Fruit fly (Drosophila melanogaster): ENCODE results near the gene Gyc89Db.

Gyc89Db gene

dm6 chr3R:16500919-16501851 is 24.3 kb downstream of the Gyc89Db start, which contains the start of gene Decay:
Gene Decay (minus strand): TSS chr3R:16501050.
- no peak for TF ChIP-seq noc (tag; optimal IDR thresholded peaks at IDR 0.05)

- TF ChIP-seq noc (tag; optimal IDR thresholded peaks at IDR 0.05): no peak
Observed at dm6 chr3R:16502595-16503305, 25.8 kb downstream of the Gyc89Db start, which contains the start of gene CG42342. Gene CG42342 (plus strand): TSS chr3R:16502770.

- no peak for TF ChIP-seq noc (tag; optimal IDR thresholded peaks at IDR 0.05)
Observed at dm6 chr3R:16504541-16504940, 27.6 kb downstream of the Gyc89Db start.

dm6 chr3R:16507706-16508105 is 30.8 kb downstream of the Gyc89Db start:
- TF ChIP-seq noc (tag; optimal IDR thresholded peaks at IDR 0.05): no peak

dm6 chr3R:16510128-16510527 is 33.2 kb downstream of the Gyc89Db start:
- no peak for TF ChIP-seq noc (tag; optimal IDR thresholded peaks at IDR 0.05)

dm6 chr3R:16518150-16518662 is 41.3 kb downstream of the Gyc89Db start:
- no peak for TF ChIP-seq noc (tag; optimal IDR thresholded peaks at IDR 0.05)

- no peak for TF ChIP-seq noc (tag; optimal IDR thresholded peaks at IDR 0.05)
Observed at dm6 chr3R:16523395-16523794, 46.5 kb downstream of the Gyc89Db start.

- TF ChIP-seq noc (tag; optimal IDR thresholded peaks at IDR 0.05): no peak
Observed at dm6 chr3R:16524178-16524577, 47.3 kb downstream of the Gyc89Db start.

dm6 chr3R:16524593-16525111 is 47.7 kb downstream of the Gyc89Db start:
- TF ChIP-seq noc (tag; optimal IDR thresholded peaks at IDR 0.05): no peak

- no peak for TF ChIP-seq noc (tag; optimal IDR thresholded peaks at IDR 0.05)
Observed at dm6 chr3R:16525555-16525954, 48.6 kb downstream of the Gyc89Db start.

dm6 chr3R:16526256-16526655 is 49.3 kb downstream of the Gyc89Db start:
- TF ChIP-seq noc (tag; optimal IDR thresholded peaks at IDR 0.05): no peak

dm6 chr3R:16526697-16527370 is 49.9 kb downstream of the Gyc89Db start:
- TF ChIP-seq noc (tag; optimal IDR thresholded peaks at IDR 0.05): no peak

dm6 chr3R:16528429-16528828 is 51.5 kb downstream of the Gyc89Db start:
- no peak for TF ChIP-seq noc (tag; optimal IDR thresholded peaks at IDR 0.05)

dm6 chr3R:16530424-16530823 is 53.5 kb downstream of the Gyc89Db start:
- no peak for TF ChIP-seq noc (tag; optimal IDR thresholded peaks at IDR 0.05)

Data from whole organism, larva.